Fruit fly (Drosophila melanogaster) whole organism, embryonic: ENCODE data around the gene CG9173.

ENCODE experiments used
- CG12071 ChIP-seq: fragments of 200-800 bp; sonication (Bioruptor generic); optimal IDR thresholded peaks from 3 replicates; lab custom pipeline; 2018; ENCODE audit warnings: missing biosample characterization, mild to moderate bottlenecking, missing genetic modification characterization
- CG13123 ChIP-seq: fragments of 200-800 bp; sonication (Bioruptor generic); optimal IDR thresholded peaks from 2 replicates; lab custom pipeline; 2016; ENCODE audit warnings: missing biosample characterization, missing genetic modification characterization
- CG16813 ChIP-seq: fragments of 200-800 bp; sonication (Bioruptor generic); IDR thresholded peaks from 3 replicates; pipeline ENCODE4 v1.3.6; 2022; ENCODE audit warnings: missing biosample characterization, missing genetic modification characterization; ENCODE audit not compliant: partially characterized antibody
- CG6175 ChIP-seq: fragments of 200-800 bp; sonication (Bioruptor generic); IDR thresholded peaks from 3 replicates; pipeline ENCODE4 v1.3.6; 2022; ENCODE audit warnings: missing biosample characterization, missing genetic modification characterization
- GATAe ChIP-seq: fragments of 200-800 bp; sonication (Bioruptor generic); conservative IDR thresholded peaks from 2 replicates; pipeline ENCODE4 v1.3.6; 2022; ENCODE audit warnings: missing biosample characterization, missing genetic modification characterization
- Myb ChIP-seq: fragments of 200-800 bp; sonication (Bioruptor generic); optimal IDR thresholded peaks from 2 replicates; lab custom pipeline; 2016; ENCODE audit warnings: missing biosample characterization, missing genetic modification characterization
- Nf-YC ChIP-seq: fragments of 200-800 bp; optimal IDR thresholded peaks from 3 replicates; lab custom pipeline; 2019; ENCODE audit warnings: missing biosample characterization, mild to moderate bottlenecking, missing genetic modification characterization, moderate library complexity
- oc ChIP-seq: fragments of 200-800 bp; sonication (Bioruptor generic); optimal IDR thresholded peaks from 2 replicates; lab custom pipeline; 2018; ENCODE audit warnings: missing biosample characterization, mild to moderate bottlenecking, missing genetic modification characterization, moderate library complexity
- pfk ChIP-seq: fragments of 200-800 bp; sonication (Bioruptor generic); optimal IDR thresholded peaks from 2 replicates; lab custom pipeline; 2018; ENCODE audit warnings: missing biosample characterization, mild to moderate bottlenecking, missing genetic modification characterization, moderate library complexity
- psq ChIP-seq: fragments of 200-800 bp; sonication (Bioruptor generic); optimal IDR thresholded peaks from 2 replicates; lab custom pipeline; 2017; ENCODE audit warnings: missing biosample characterization, missing genetic modification characterization
- zfh2 ChIP-seq: fragments of 200-800 bp; sonication (Bioruptor generic); optimal IDR thresholded peaks from 2 replicates; lab custom pipeline; 2016; ENCODE audit warnings: missing biosample characterization, missing genetic modification characterization

dm6 chr3L:1420950-1421349 lies 2.3 kb downstream of the CG9173 start:
- TF ChIP-seq GATAe (GFP tag; lab: Robert Waterston, UW) (no peak), zfh2 (GFP tag; lab: Kevin White, UChicago) (no peak), Myb (GFP tag; lab: Kevin White, UChicago) (no peak), pfk (GFP tag; lab: Kevin White, UChicago) (no peak), CG12071 (GFP tag; lab: Kevin White, UChicago) (no peak), CG13123 (no peak), CG16813 (GFP tag; lab: Robert Waterston, UW) (no peak), Nf-YC (no peak), oc (tag; lab: Kevin White, UChicago) (no peak), psq (GFP tag; lab: Kevin White, UChicago) (no peak), CG6175 (no peak)
